Worm (Caenorhabditis elegans) whole organism, L1 larva: ENCODE data around the gene F42A6.5.

Source experiments
- nhr-11 ChIP-seq: fragments of 150-350 bp; optimal IDR thresholded peaks from 2 replicates; lab custom pipeline; 2014; ENCODE audit warnings: missing biosample characterization, missing genetic modification characterization
- vab-15 ChIP-seq: sonication (generic microtip); optimal IDR thresholded peaks from 2 replicates; lab custom pipeline; 2017; ENCODE audit warnings: missing genotype, mild to moderate bottlenecking, missing genetic modification characterization, missing compliant biosample characterization

DNA sequence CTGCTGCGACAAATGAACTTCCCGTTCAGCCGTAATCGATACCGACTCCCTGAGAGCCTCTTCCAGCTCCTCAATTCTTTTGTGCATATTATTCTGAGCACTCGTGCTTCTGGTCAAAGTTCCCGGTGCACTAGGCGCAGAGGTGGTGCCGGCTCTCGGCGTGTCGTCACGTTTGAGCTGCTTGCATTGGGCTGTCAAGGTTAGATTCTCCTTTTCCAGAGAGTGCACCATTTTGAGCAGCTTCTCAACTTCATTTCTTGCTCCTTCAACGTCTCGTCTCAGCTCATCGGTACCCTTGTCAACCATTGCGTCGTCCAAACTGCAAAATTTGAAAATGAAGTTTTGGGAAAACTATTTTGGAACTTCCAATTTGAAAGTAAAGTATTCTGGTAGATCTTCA, 13.8 kb upstream of the F42A6.5 start:
- TF ChIP-seq nhr-11 (tag; lab: Kevin White, UChicago) = no peak
- TF ChIP-seq vab-15 (tag; lab: Kevin White, UChicago) = no peak
